Fruit fly (Drosophila melanogaster) whole organism, adult: Measurements from ENCODE around the gene toc.

Experiments
- CG14711 ChIP-seq: fragments of 200-800 bp; sonication (Bioruptor generic); optimal IDR thresholded peaks from 2 replicates; lab custom pipeline; 2018; ENCODE audit warnings: missing biosample characterization, mild to moderate bottlenecking, missing genetic modification characterization, moderate library complexity
- Hr96 ChIP-seq: fragments of 200-800 bp; sonication (Bioruptor generic); optimal IDR thresholded peaks from 2 replicates; lab custom pipeline; 2016; ENCODE audit warnings: missing biosample characterization, missing genetic modification characterization
- cic ChIP-seq: fragments of 200-800 bp; sonication (Bioruptor generic); optimal IDR thresholded peaks from 2 replicates; lab custom pipeline; 2017; ENCODE audit warnings: missing biosample characterization, mild to moderate bottlenecking, missing genetic modification characterization, moderate library complexity
- kay ChIP-seq: fragments of 200-800 bp; sonication (Bioruptor generic); peaks from one replicate; lab custom pipeline; 2016; ENCODE audit warnings: missing biosample characterization, missing genetic modification characterization, borderline replicate concordance
- pad ChIP-seq: fragments of 200-800 bp; sonication (Bioruptor generic); optimal IDR thresholded peaks from 3 replicates; lab custom pipeline; 2017; ENCODE audit warnings: missing biosample characterization, missing genetic modification characterization, mild to moderate bottlenecking, moderate library complexity, missing genetic modification reagents

- TF ChIP-seq cic (GFP tag; lab: Kevin White, UChicago) (peak; percentile 67), CG14711 (tag; lab: Kevin White, UChicago) (peak; percentile 92), kay (GFP tag; lab: Kevin White, UChicago) (peak; percentile 99), pad (GFP tag; lab: Kevin White, UChicago) (peak; percentile 92), Hr96 (GFP tag; lab: Kevin White, UChicago) (peak; percentile 84)
These were observed 107.4 kb downstream of the toc start, which contains the start of the genes CG17260 and SerRS for dm6 chr2L:3037153-3037579.
